Worm (Caenorhabditis elegans): ENCODE results near the gene F18C5.9.

DNA sequence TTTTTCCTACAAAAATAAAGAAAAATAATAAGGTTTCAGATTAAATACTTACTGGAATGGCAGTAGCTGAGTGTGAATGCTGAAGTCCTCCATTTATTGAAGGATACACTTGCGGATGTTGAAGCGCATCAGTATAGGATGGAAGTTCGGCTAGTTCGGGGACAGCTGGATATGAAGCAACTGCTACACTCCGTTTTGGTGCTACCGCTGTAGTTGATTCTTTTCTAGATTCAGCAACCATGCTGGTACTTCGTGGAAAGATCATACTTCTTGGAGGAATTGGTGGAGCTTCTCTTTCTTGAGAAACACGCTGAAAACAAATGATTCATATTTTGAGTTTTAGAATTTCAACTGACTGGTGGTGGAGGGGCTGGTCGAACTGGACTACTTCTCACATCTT lies 41.7 kb downstream of the F18C5.9 start:
- TF ChIP-seq nhr-237 (tag; optimal IDR thresholded peaks at IDR 0.05) (no peak), blmp-1 (tag; optimal IDR thresholded peaks at IDR 0.05) (no peak), nhr-2 (tag; optimal IDR thresholded peaks at IDR 0.05) (no peak), lin-32 (GFP tag; optimal IDR thresholded peaks at IDR 0.05) (no peak), elt-3 (tag; optimal IDR thresholded peaks at IDR 0.05) (no peak), unc-62 (GFP tag; optimal IDR thresholded peaks at IDR 0.05) (no peak), flh-1 (GFP tag; optimal IDR thresholded peaks at IDR 0.05) (no peak), snpc-4 (tag; optimal IDR thresholded peaks at IDR 0.05) (no peak), nhr-12 (tag; optimal IDR thresholded peaks at IDR 0.05) (no peak), unc-39 (tag; optimal IDR thresholded peaks at IDR 0.05) (no peak), elt-1 (tag; optimal IDR thresholded peaks at IDR 0.05; ENCODE audit: borderline replicate concordance, insufficient read depth) (no peak), pha-4 (tag; optimal IDR thresholded peaks at IDR 0.05) (no peak), mls-2 (tag; optimal IDR thresholded peaks at IDR 0.05) (no peak)
